Fruit fly (Drosophila melanogaster) whole organism, embryonic: ENCODE measurements around the gene CG31436.

Experiments used
- Atf-2 ChIP-seq: fragments of 200-800 bp; sonication (Bioruptor generic); optimal IDR thresholded peaks from 2 replicates; lab custom pipeline; 2016; ENCODE audit warnings: missing biosample characterization, missing genetic modification characterization
- C15 ChIP-seq: fragments of 200-800 bp; sonication (Bioruptor generic); IDR thresholded peaks from 3 replicates; pipeline ENCODE4 v1.3.6; 2022; ENCODE audit warnings: missing biosample characterization, missing genetic modification characterization
- CG11696 ChIP-seq: fragments of 200-800 bp; sonication (Bioruptor generic); IDR thresholded peaks from 2 replicates; pipeline ENCODE4 v1.3.6; 2022; ENCODE audit warnings: missing biosample characterization, missing genetic modification characterization
- CG12236 ChIP-seq: fragments of 200-800 bp; sonication (Bioruptor generic); optimal IDR thresholded peaks from 2 replicates; lab custom pipeline; 2016; ENCODE audit warnings: missing biosample characterization, missing genetic modification characterization
- CG12744 ChIP-seq: fragments of 200-800 bp; sonication (Bioruptor generic); optimal IDR thresholded peaks from 2 replicates; lab custom pipeline; 2016; ENCODE audit warnings: missing biosample characterization, missing genetic modification characterization
- CG13123 ChIP-seq: fragments of 200-800 bp; sonication (Bioruptor generic); optimal IDR thresholded peaks from 2 replicates; lab custom pipeline; 2016; ENCODE audit warnings: missing biosample characterization, missing genetic modification characterization
- CG13296 ChIP-seq: fragments of 200-800 bp; sonication (Bioruptor generic); optimal IDR thresholded peaks from 3 replicates; lab custom pipeline; 2018; ENCODE audit warnings: missing biosample characterization, mild to moderate bottlenecking, missing genetic modification characterization
- CG17359 ChIP-seq: fragments of 200-800 bp; sonication (Bioruptor generic); optimal IDR thresholded peaks from 3 replicates; lab custom pipeline; 2018; ENCODE audit warnings: missing biosample characterization, mild to moderate bottlenecking, missing genetic modification characterization, moderate library complexity
- CG17912 ChIP-seq: fragments of 200-800 bp; sonication (Bioruptor generic); optimal IDR thresholded peaks from 2 replicates; lab custom pipeline; 2018; ENCODE audit warnings: missing biosample characterization, mild to moderate bottlenecking, missing genetic modification characterization
- CG18011 ChIP-seq: fragments of 200-800 bp; sonication (Bioruptor generic); optimal IDR thresholded peaks from 2 replicates; lab custom pipeline; 2017; ENCODE audit warnings: missing biosample characterization, missing genetic modification characterization, mild to moderate bottlenecking, moderate library complexity, missing genotype
- CG4282 ChIP-seq: fragments of 200-800 bp; sonication (Bioruptor generic); optimal IDR thresholded peaks from 2 replicates; lab custom pipeline; 2016; ENCODE audit warnings: missing biosample characterization, missing genetic modification characterization
- CG4707 ChIP-seq: fragments of 200-800 bp; sonication (Bioruptor generic); optimal IDR thresholded peaks from 2 replicates; lab custom pipeline; 2018; ENCODE audit warnings: missing biosample characterization, mild to moderate bottlenecking, missing genetic modification characterization, moderate library complexity
- CG5180 ChIP-seq: fragments of 200-800 bp; sonication (Bioruptor generic); optimal IDR thresholded peaks from 3 replicates; lab custom pipeline; 2017; ENCODE audit warnings: missing biosample characterization, missing genetic modification characterization, mild to moderate bottlenecking, moderate library complexity, missing genetic modification reagents
- CG5245 ChIP-seq: fragments of 200-800 bp; sonication (Bioruptor generic); optimal IDR thresholded peaks from 3 replicates; lab custom pipeline; 2016; ENCODE audit warnings: missing biosample characterization, missing genetic modification characterization
- Dek ChIP-seq: fragments of 200-800 bp; sonication (Bioruptor generic); optimal IDR thresholded peaks from 3 replicates; lab custom pipeline; 2019; ENCODE audit warnings: missing biosample characterization, mild to moderate bottlenecking, missing genetic modification characterization, moderate library complexity
- Doc2 ChIP-seq: fragments of 200-800 bp; sonication (Bioruptor generic); IDR thresholded peaks from 2 replicates; pipeline ENCODE4 v1.3.6; 2022; ENCODE audit warnings: missing biosample characterization, missing genetic modification characterization
- E2f1 ChIP-seq: fragments of 200-800 bp; sonication (Bioruptor generic); IDR thresholded peaks from 2 replicates; pipeline ENCODE4 v1.3.6; 2022; ENCODE audit warnings: missing biosample characterization, missing genetic modification characterization
- Ets65A ChIP-seq: fragments of 200-800 bp; sonication (Bioruptor generic); peaks from one replicate; lab custom pipeline; 2016; ENCODE audit warnings: missing biosample characterization, missing genetic modification characterization
- Ets97D ChIP-seq: fragments of 200-800 bp; sonication (Bioruptor generic); optimal IDR thresholded peaks from 3 replicates; lab custom pipeline; 2016; ENCODE audit warnings: missing biosample characterization, missing genetic modification characterization
- Fer1 ChIP-seq: fragments of 200-800 bp; sonication (Bioruptor generic); optimal IDR thresholded peaks from 2 replicates; lab custom pipeline; 2017; ENCODE audit warnings: missing biosample characterization, mild to moderate bottlenecking, missing genetic modification characterization
- Max ChIP-seq: fragments of 200-800 bp; sonication (Bioruptor generic); optimal IDR thresholded peaks from 2 replicates; lab custom pipeline; 2016; ENCODE audit warnings: missing biosample characterization, mild to moderate bottlenecking, missing genetic modification characterization
- Meics ChIP-seq: fragments of 200-800 bp; sonication (Bioruptor generic); optimal IDR thresholded peaks from 2 replicates; lab custom pipeline; 2017; ENCODE audit warnings: missing biosample characterization, mild to moderate bottlenecking, missing genetic modification characterization
- Mrtf ChIP-seq: fragments of 200-800 bp; sonication (Bioruptor generic); IDR thresholded peaks from 3 replicates; pipeline ENCODE4 v1.3.6; 2022; ENCODE audit warnings: missing biosample characterization, missing genetic modification characterization
- NfI ChIP-seq: fragments of 200-800 bp; sonication (Bioruptor generic); optimal IDR thresholded peaks from 3 replicates; lab custom pipeline; 2018; ENCODE audit warnings: missing biosample characterization, mild to moderate bottlenecking, missing genetic modification characterization, moderate library complexity
- Oaz ChIP-seq: fragments of 200-800 bp; sonication (Bioruptor generic); IDR thresholded peaks from 2 replicates; pipeline ENCODE4 v1.3.6; 2022; ENCODE audit warnings: missing biosample characterization, missing genetic modification characterization
- Ptx1 ChIP-seq: fragments of 200-800 bp; sonication (Bioruptor generic); IDR thresholded peaks from 2 replicates; pipeline ENCODE4 v1.3.6; 2022; ENCODE audit warnings: missing biosample characterization, missing genetic modification characterization
- Sry-β ChIP-seq: fragments of 200-800 bp; sonication (Bioruptor generic); optimal IDR thresholded peaks from 2 replicates; lab custom pipeline; 2018; ENCODE audit warnings: missing biosample characterization, mild to moderate bottlenecking, missing genetic modification characterization, moderate library complexity
- aop ChIP-seq: fragments of 200-800 bp; sonication (Bioruptor generic); IDR thresholded peaks from 2 replicates; pipeline ENCODE4 v1.3.6; 2022; ENCODE audit warnings: missing biosample characterization, missing genetic modification characterization
- ara ChIP-seq: fragments of 200-800 bp; sonication (Bioruptor generic); IDR thresholded peaks from 2 replicates; pipeline ENCODE4 v1.3.6; 2022; ENCODE audit warnings: missing biosample characterization, missing genetic modification characterization
- bbx ChIP-seq: fragments of 200-800 bp; sonication (Bioruptor generic); IDR thresholded peaks from 2 replicates; pipeline ENCODE4 v1.3.6; 2022; ENCODE audit warnings: missing biosample characterization, missing genetic modification characterization; ENCODE audit not compliant: partially characterized antibody
- br ChIP-seq: fragments of >200 bp; optimal IDR thresholded peaks from 2 replicates; lab custom pipeline; 2017
- crp ChIP-seq, 2 experiments: fragments of 200-800 bp; sonication (Bioruptor generic); optimal IDR thresholded peaks; 2 replicates in 1 of 2; 3 replicates in 1 of 2; lab custom pipeline; 2017; ENCODE audit warnings: missing biosample characterization in 2 of 2, missing genetic modification characterization in 2 of 2, mild to moderate bottlenecking in 1 of 2, moderate library complexity in 1 of 2
- dmrt11E ChIP-seq: fragments of 200-800 bp; sonication (Bioruptor generic); optimal IDR thresholded peaks from 3 replicates; lab custom pipeline; 2018; ENCODE audit warnings: missing biosample characterization, mild to moderate bottlenecking, missing genetic modification characterization, moderate library complexity
- gcm ChIP-seq: fragments of 200-800 bp; sonication (Bioruptor generic); optimal IDR thresholded peaks from 2 replicates; lab custom pipeline; 2019; ENCODE audit warnings: missing biosample characterization, mild to moderate bottlenecking, missing genetic modification characterization, moderate library complexity
- gcm2 ChIP-seq: fragments of 200-800 bp; sonication (Bioruptor generic); optimal IDR thresholded peaks from 2 replicates; lab custom pipeline; 2016; ENCODE audit warnings: missing biosample characterization, missing genetic modification characterization
- grn ChIP-seq: fragments of 200-800 bp; sonication (Bioruptor generic); optimal IDR thresholded peaks from 3 replicates; lab custom pipeline; 2017; ENCODE audit warnings: missing biosample characterization, missing genetic modification characterization
- ham ChIP-seq: fragments of 200-800 bp; sonication (Bioruptor generic); IDR thresholded peaks from 2 replicates; pipeline ENCODE4 v1.3.6; 2022; ENCODE audit warnings: missing biosample characterization, missing genetic modification characterization
- her ChIP-seq: fragments of 200-800 bp; sonication (Bioruptor generic); optimal IDR thresholded peaks from 2 replicates; lab custom pipeline; 2016; ENCODE audit warnings: missing biosample characterization, missing genetic modification characterization
- insv ChIP-seq, 2 experiments: fragments of 200-800 bp; sonication (Bioruptor generic); optimal IDR thresholded peaks; 3 replicates each; lab custom pipeline; 2016 to 2018; ENCODE audit warnings: missing biosample characterization in 2 of 2, missing genetic modification characterization in 2 of 2
- knrl ChIP-seq: fragments of 200-800 bp; sonication (Bioruptor generic); IDR thresholded peaks from 3 replicates; pipeline ENCODE4 v1.3.6; 2022; ENCODE audit warnings: missing biosample characterization, missing genetic modification characterization; ENCODE audit not compliant: partially characterized antibody
- nerfin-2 ChIP-seq: fragments of 200-800 bp; sonication (Bioruptor generic); IDR thresholded peaks from 2 replicates; pipeline ENCODE4 v1.3.6; 2022; ENCODE audit warnings: missing biosample characterization, missing genetic modification characterization; ENCODE audit not compliant: partially characterized antibody
- phol ChIP-seq: fragments of 200-800 bp; sonication (Bioruptor generic); optimal IDR thresholded peaks from 3 replicates; lab custom pipeline; 2018; ENCODE audit warnings: missing biosample characterization, mild to moderate bottlenecking, missing genetic modification characterization, moderate library complexity
- pnt ChIP-seq: fragments of 200-800 bp; sonication (Bioruptor generic); optimal IDR thresholded peaks from 3 replicates; lab custom pipeline; 2016; ENCODE audit warnings: missing biosample characterization, missing genetic modification characterization
- run ChIP-seq: fragments of 200-800 bp; sonication (Bioruptor generic); optimal IDR thresholded peaks from 3 replicates; lab custom pipeline; 2018; ENCODE audit warnings: missing biosample characterization, mild to moderate bottlenecking, missing genetic modification characterization
- salm ChIP-seq: fragments of 200-800 bp; sonication (Bioruptor generic); optimal IDR thresholded peaks from 2 replicates; lab custom pipeline; 2018; ENCODE audit warnings: missing biosample characterization, mild to moderate bottlenecking, missing genetic modification characterization
- schlank ChIP-seq: fragments of 200-800 bp; sonication (Bioruptor generic); optimal IDR thresholded peaks from 2 replicates; lab custom pipeline; 2018; ENCODE audit warnings: missing biosample characterization, mild to moderate bottlenecking, missing genetic modification characterization
- sens-2 ChIP-seq: fragments of 200-800 bp; sonication (Bioruptor generic); IDR thresholded peaks from 2 replicates; pipeline ENCODE4 v1.3.6; 2022; ENCODE audit warnings: missing biosample characterization, missing genetic modification characterization
- slbo ChIP-seq: fragments of 200-800 bp; sonication (Bioruptor generic); IDR thresholded peaks from 2 replicates; pipeline ENCODE4 v1.3.6; 2022; ENCODE audit warnings: missing biosample characterization, missing genetic modification characterization
- tap ChIP-seq: fragments of 200-800 bp; optimal IDR thresholded peaks from 3 replicates; lab custom pipeline; 2019; ENCODE audit warnings: missing biosample characterization, mild to moderate bottlenecking, missing genetic modification characterization, moderate library complexity
- tll ChIP-seq, 2 experiments: fragments of 200-800 bp in 1 of 2; fragments of >200 bp in 1 of 2; sonication (Bioruptor generic) in 1 of 2; optimal IDR thresholded peaks; 2 replicates each; lab custom pipeline; 2017 to 2019; ENCODE audit warnings: missing biosample characterization in 2 of 2, missing genetic modification characterization in 2 of 2, mild to moderate bottlenecking in 1 of 2, moderate library complexity in 1 of 2
- ttk ChIP-seq: fragments of 200-800 bp; sonication (Bioruptor generic); IDR thresholded peaks from 2 replicates; pipeline ENCODE4 v2.1.2; 2022; ENCODE audit warnings: missing biosample characterization, missing genetic modification characterization
- tup ChIP-seq: fragments of 200-800 bp; sonication (Bioruptor generic); optimal IDR thresholded peaks from 2 replicates; lab custom pipeline; 2016; ENCODE audit warnings: missing biosample characterization, mild to moderate bottlenecking, missing genetic modification characterization, moderate library complexity

Gene CG31436

dm6 chr3R:25281165-25281564 lies 22.8 kb upstream of the CG31436 start, which contains the start of gene CG11892:
CG11892 (plus strand) TSS chr3R:25281548.
- TF ChIP-seq Max (GFP tag; lab: Kevin White, UChicago) = no peak
- TF ChIP-seq phol (tag; lab: Kevin White, UChicago) = no peak
- no peak for TF ChIP-seq CG12236 (GFP tag; lab: Kevin White, UChicago)
- peak; percentile 88 for TF ChIP-seq Ets65A
- no peak for TF ChIP-seq dmrt11E (tag; lab: Kevin White, UChicago)
- no peak for TF ChIP-seq nerfin-2 (GFP tag; lab: Robert Waterston, UW)
- TF ChIP-seq tup (GFP tag; lab: Kevin White, UChicago) = no peak
- peak; percentile 55 for TF ChIP-seq Meics
- peak; percentile 41 for TF ChIP-seq NfI (GFP tag; lab: Kevin White, UChicago)
- TF ChIP-seq Oaz (GFP tag; lab: Robert Waterston, UW) = no peak
- peak; percentile 79 for TF ChIP-seq schlank
- no peak for TF ChIP-seq grn (GFP tag; lab: Kevin White, UChicago)
- peak; percentile 6 for TF ChIP-seq her (GFP tag; lab: Kevin White, UChicago)
- TF ChIP-seq slbo = no peak
- no peak for TF ChIP-seq insv (GFP tag; optimal IDR thresholded peaks at IDR 0.05; lab: Kevin White, UChicago)
- TF ChIP-seq gcm (GFP tag; lab: Kevin White, UChicago) = no peak
- TF ChIP-seq CG12744 (GFP tag; lab: Kevin White, UChicago) = no peak
- TF ChIP-seq E2f1 (GFP tag; lab: Robert Waterston, UW) = no peak
- no peak for TF ChIP-seq ttk (GFP tag; lab: Robert Waterston, UW)
- peak; percentile 76 for TF ChIP-seq CG13296
- TF ChIP-seq Sry-β (GFP tag; lab: Kevin White, UChicago) = no peak
- TF ChIP-seq tll (GFP tag; optimal IDR thresholded peaks at IDR 0.05; lab: Kevin White, UChicago) = no peak
- TF ChIP-seq sens-2 (GFP tag; lab: Robert Waterston, UW) = no peak
- peak; percentile 52 for TF ChIP-seq tap (tag; lab: Kevin White, UChicago)
- TF ChIP-seq bbx = no peak
- TF ChIP-seq CG5245 (GFP tag; lab: Kevin White, UChicago) = no peak
- no peak for TF ChIP-seq Mrtf (GFP tag; lab: Robert Waterston, UW)
- TF ChIP-seq run = no peak
- TF ChIP-seq Ets97D (GFP tag; lab: Kevin White, UChicago) = no peak
- no peak for TF ChIP-seq Dek (tag; lab: Kevin White, UChicago)
- TF ChIP-seq C15 (GFP tag; lab: Robert Waterston, UW) = 0 out of 3 replicates have a peak, but pooled peaks have one; percentile 32
- TF ChIP-seq Doc2 = no peak
- peak; percentile 33 for TF ChIP-seq CG5180 (GFP tag; lab: Kevin White, UChicago)
- TF ChIP-seq CG11696 (GFP tag; lab: Robert Waterston, UW) = no peak
- no peak for TF ChIP-seq CG13123
- no peak for TF ChIP-seq CG4282 (GFP tag; lab: Kevin White, UChicago)
- peak; percentile 74 for TF ChIP-seq Fer1 (GFP tag; lab: Kevin White, UChicago)
- no peak for TF ChIP-seq aop (GFP tag; lab: Robert Waterston, UW)
- peak; percentile 73 for TF ChIP-seq CG17912 (GFP tag; lab: Kevin White, UChicago)
- TF ChIP-seq br (lab: Kevin White, UChicago) = no peak
- peak; percentile 60 for TF ChIP-seq CG17359 (tag; lab: Kevin White, UChicago)
- no peak for TF ChIP-seq knrl
- TF ChIP-seq CG18011 = no peak
- peak; percentile 39 for TF ChIP-seq CG4707 (GFP tag; lab: Kevin White, UChicago)
- 0 out of 2 replicates have a peak, but pooled peaks have one; percentile 43 for TF ChIP-seq ara (GFP tag; lab: Robert Waterston, UW)
- TF ChIP-seq gcm2 (GFP tag; lab: Kevin White, UChicago) = no peak
- no peak for TF ChIP-seq pnt (GFP tag; lab: Kevin White, UChicago)
- no peak for TF ChIP-seq Atf-2 (GFP tag; lab: Kevin White, UChicago)
- peak; percentile 16 for TF ChIP-seq salm (tag; lab: Kevin White, UChicago)
- no peak for TF ChIP-seq crp (GFP tag; optimal IDR thresholded peaks at IDR 0.05; lab: Kevin White, UChicago)
- no peak for TF ChIP-seq ham (GFP tag; lab: Robert Waterston, UW)
- no peak for TF ChIP-seq Ptx1
